Fruit fly (Drosophila melanogaster) whole organism, embryonic: ENCODE data around the gene CG5068.

Experiments
- Ada2b ChIP-seq: fragments of 200-800 bp; sonication (Bioruptor generic); IDR thresholded peaks from 2 replicates; pipeline ENCODE4 v1.3.6; 2022; ENCODE audit warnings: missing biosample characterization, missing genetic modification characterization
- Atf6 ChIP-seq: fragments of 200-800 bp; sonication (Bioruptor generic); IDR thresholded peaks from 2 replicates; pipeline ENCODE4 v1.3.6; 2022; ENCODE audit warnings: missing biosample characterization, missing genetic modification characterization
- Bdp1 ChIP-seq: fragments of 200-800 bp; sonication (Bioruptor generic); optimal IDR thresholded peaks from 3 replicates; lab custom pipeline; 2016; ENCODE audit warnings: missing biosample characterization, missing genetic modification characterization
- CG10366 ChIP-seq: fragments of 200-800 bp; sonication (Bioruptor generic); IDR thresholded peaks from 2 replicates; pipeline ENCODE4 v1.3.6; 2022; ENCODE audit warnings: missing biosample characterization, missing genetic modification characterization
- CG10543 ChIP-seq: fragments of 200-800 bp; sonication (Bioruptor generic); optimal IDR thresholded peaks from 3 replicates; lab custom pipeline; 2017; ENCODE audit warnings: missing biosample characterization, mild to moderate bottlenecking, missing genetic modification characterization, moderate library complexity
- CG11093 ChIP-seq: fragments of 200-800 bp; sonication (Bioruptor generic); IDR thresholded peaks from 3 replicates; pipeline ENCODE4 v1.3.6; 2022; ENCODE audit warnings: missing biosample characterization, missing genetic modification characterization
- CG12236 ChIP-seq: fragments of 200-800 bp; sonication (Bioruptor generic); optimal IDR thresholded peaks from 2 replicates; lab custom pipeline; 2016; ENCODE audit warnings: missing biosample characterization, missing genetic modification characterization
- CG12942 ChIP-seq: fragments of 200-800 bp; sonication (Bioruptor generic); optimal IDR thresholded peaks from 3 replicates; lab custom pipeline; 2016; ENCODE audit warnings: missing biosample characterization, missing genetic modification characterization
- CG14965 ChIP-seq: fragments of 200-800 bp; sonication (Bioruptor generic); optimal IDR thresholded peaks from 2 replicates; lab custom pipeline; 2016; ENCODE audit warnings: missing biosample characterization, missing genetic modification characterization, borderline replicate concordance
- CG15011 ChIP-seq: fragments of 200-800 bp; sonication (Bioruptor generic); optimal IDR thresholded peaks from 3 replicates; lab custom pipeline; 2018; ENCODE audit warnings: missing biosample characterization, mild to moderate bottlenecking, missing genetic modification characterization
- CG15479 ChIP-seq: fragments of 200-800 bp; sonication (Bioruptor generic); optimal IDR thresholded peaks from 3 replicates; lab custom pipeline; 2019; ENCODE audit warnings: missing biosample characterization, mild to moderate bottlenecking, missing genetic modification characterization, moderate library complexity
- CG16815 ChIP-seq: fragments of 200-800 bp; sonication (Bioruptor generic); optimal IDR thresholded peaks from 3 replicates; lab custom pipeline; 2017; ENCODE audit warnings: missing biosample characterization, mild to moderate bottlenecking, missing genetic modification characterization
- CG17359 ChIP-seq: fragments of 200-800 bp; sonication (Bioruptor generic); optimal IDR thresholded peaks from 3 replicates; lab custom pipeline; 2018; ENCODE audit warnings: missing biosample characterization, mild to moderate bottlenecking, missing genetic modification characterization, moderate library complexity
- CG17385 ChIP-seq: fragments of 200-800 bp; sonication (Bioruptor generic); optimal IDR thresholded peaks from 3 replicates; lab custom pipeline; 2018; ENCODE audit warnings: missing biosample characterization, mild to moderate bottlenecking, missing genetic modification characterization
- CG17829 ChIP-seq: fragments of 200-800 bp; optimal IDR thresholded peaks from 2 replicates; lab custom pipeline; 2019; ENCODE audit warnings: missing biosample characterization, mild to moderate bottlenecking, missing genetic modification characterization, moderate library complexity
- CG18011 ChIP-seq: fragments of 200-800 bp; sonication (Bioruptor generic); optimal IDR thresholded peaks from 2 replicates; lab custom pipeline; 2017; ENCODE audit warnings: missing biosample characterization, missing genetic modification characterization, mild to moderate bottlenecking, moderate library complexity, missing genotype
- CG18262 ChIP-seq: fragments of 200-800 bp; optimal IDR thresholded peaks from 3 replicates; lab custom pipeline; 2019; ENCODE audit warnings: missing biosample characterization, mild to moderate bottlenecking, missing genetic modification characterization, moderate library complexity
- CG18599 ChIP-seq: fragments of 200-800 bp; sonication (Bioruptor generic); optimal IDR thresholded peaks from 3 replicates; lab custom pipeline; 2017; ENCODE audit warnings: missing biosample characterization, missing genetic modification characterization, mild to moderate bottlenecking, moderate library complexity, missing genetic modification reagents
- CG2116 ChIP-seq: fragments of 200-800 bp; sonication (Bioruptor generic); optimal IDR thresholded peaks from 3 replicates; lab custom pipeline; 2018; ENCODE audit warnings: missing biosample characterization, mild to moderate bottlenecking, missing genetic modification characterization
- CG2202 ChIP-seq: fragments of 200-800 bp; sonication (Bioruptor generic); optimal IDR thresholded peaks from 2 replicates; lab custom pipeline; 2018; ENCODE audit warnings: missing biosample characterization, mild to moderate bottlenecking, missing genetic modification characterization
- CG2678 ChIP-seq: fragments of 200-800 bp; sonication (Bioruptor generic); optimal IDR thresholded peaks from 3 replicates; lab custom pipeline; 2019; ENCODE audit warnings: missing biosample characterization, mild to moderate bottlenecking, missing genetic modification characterization, moderate library complexity
- CG31441 ChIP-seq: fragments of 200-800 bp; sonication (Bioruptor generic); IDR thresholded peaks from 2 replicates; pipeline ENCODE4 v1.3.6; 2022; ENCODE audit warnings: missing biosample characterization, missing genetic modification characterization
- CG6175 ChIP-seq: fragments of 200-800 bp; sonication (Bioruptor generic); IDR thresholded peaks from 3 replicates; pipeline ENCODE4 v1.3.6; 2022; ENCODE audit warnings: missing biosample characterization, missing genetic modification characterization
- CG9215 ChIP-seq: fragments of 200-800 bp; sonication (Bioruptor generic); IDR thresholded peaks from 2 replicates; pipeline ENCODE4 v1.3.6; 2022; ENCODE audit warnings: missing biosample characterization, missing genetic modification characterization
- Fer3 ChIP-seq: fragments of 200-800 bp; sonication (Bioruptor generic); optimal IDR thresholded peaks from 2 replicates; lab custom pipeline; 2018; ENCODE audit warnings: missing biosample characterization, mild to moderate bottlenecking, missing genetic modification characterization, moderate library complexity
- HmgZ ChIP-seq: fragments of 200-800 bp; sonication (Bioruptor generic); optimal IDR thresholded peaks from 2 replicates; lab custom pipeline; 2018; ENCODE audit warnings: missing biosample characterization, mild to moderate bottlenecking, missing genetic modification characterization
- Hr78 ChIP-seq, 2 experiments: fragments of 200-800 bp in 1 of 2; fragments of >200 bp in 1 of 2; sonication (Bioruptor generic) in 1 of 2; optimal IDR thresholded peaks; 2 replicates each; lab custom pipeline; 2017 to 2019; ENCODE audit warnings: missing biosample characterization in 2 of 2, missing genetic modification characterization in 2 of 2, mild to moderate bottlenecking in 1 of 2, moderate library complexity in 1 of 2
- Jarid2 ChIP-seq: fragments of 200-800 bp; sonication (Bioruptor generic); optimal IDR thresholded peaks from 3 replicates; lab custom pipeline; 2017; ENCODE audit warnings: mild to moderate bottlenecking, missing biosample characterization, missing genetic modification reagents, missing genetic modification characterization
- Med ChIP-seq: fragments of 200-800 bp; sonication (Bioruptor generic); peaks from one replicate; lab custom pipeline; 2016; ENCODE audit warnings: missing biosample characterization, missing genetic modification characterization, mild to moderate bottlenecking, inconsistent platforms, moderate library complexity
- Nf-YB ChIP-seq: fragments of 200-800 bp; sonication (Bioruptor generic); optimal IDR thresholded peaks from 3 replicates; lab custom pipeline; 2019; ENCODE audit warnings: missing biosample characterization, mild to moderate bottlenecking, missing genetic modification characterization, moderate library complexity
- Ptx1 ChIP-seq: fragments of 200-800 bp; sonication (Bioruptor generic); IDR thresholded peaks from 2 replicates; pipeline ENCODE4 v1.3.6; 2022; ENCODE audit warnings: missing biosample characterization, missing genetic modification characterization
- ara ChIP-seq: fragments of 200-800 bp; sonication (Bioruptor generic); IDR thresholded peaks from 2 replicates; pipeline ENCODE4 v1.3.6; 2022; ENCODE audit warnings: missing biosample characterization, missing genetic modification characterization
- chm ChIP-seq: fragments of 200-800 bp; sonication (Bioruptor generic); IDR thresholded peaks from 2 replicates; pipeline ENCODE4 v1.3.6; 2022; ENCODE audit warnings: missing biosample characterization, missing genetic modification characterization
- corto ChIP-seq: fragments of 200-800 bp; sonication (Bioruptor generic); optimal IDR thresholded peaks from 2 replicates; lab custom pipeline; 2016; ENCODE audit warnings: missing biosample characterization, mild to moderate bottlenecking, missing genetic modification characterization, moderate library complexity
- esg ChIP-seq: fragments of 200-800 bp; sonication (Bioruptor generic); conservative IDR thresholded peaks from 2 replicates; pipeline ENCODE4 v1.3.6; 2022; ENCODE audit warnings: missing biosample characterization, missing genetic modification characterization
- gce ChIP-seq: fragments of 200-800 bp; sonication (Bioruptor generic); IDR thresholded peaks from 3 replicates; pipeline ENCODE4 v1.3.6; 2022; ENCODE audit warnings: missing biosample characterization, missing genetic modification characterization
- grn ChIP-seq: fragments of 200-800 bp; sonication (Bioruptor generic); optimal IDR thresholded peaks from 3 replicates; lab custom pipeline; 2017; ENCODE audit warnings: missing biosample characterization, missing genetic modification characterization
- hbn ChIP-seq: fragments of 200-800 bp; sonication (Bioruptor generic); IDR thresholded peaks from 2 replicates; pipeline ENCODE4 v1.3.6; 2022; ENCODE audit warnings: missing biosample characterization, missing genetic modification characterization; ENCODE audit not compliant: partially characterized antibody
- kah ChIP-seq: fragments of 200-800 bp; sonication (Bioruptor generic); optimal IDR thresholded peaks from 2 replicates; lab custom pipeline; 2018; ENCODE audit warnings: missing biosample characterization, mild to moderate bottlenecking, missing genetic modification characterization
- lola ChIP-seq, 3 experiments: fragments of >200 bp in 2 of 3; fragments of 200-800 bp in 1 of 3; sonication (Bioruptor generic) in 1 of 3; optimal IDR thresholded peaks; 2 replicates each; lab custom pipeline; 2017 to 2019; ENCODE audit warnings: missing biosample characterization in 3 of 3, missing genetic modification characterization in 3 of 3, mild to moderate bottlenecking in 1 of 3, moderate library complexity in 1 of 3
- luna ChIP-seq: fragments of 200-800 bp; sonication (Bioruptor generic); optimal IDR thresholded peaks from 2 replicates; lab custom pipeline; 2016; ENCODE audit warnings: missing biosample characterization, missing genetic modification characterization
- ro ChIP-seq: fragments of 200-800 bp; sonication (Bioruptor generic); IDR thresholded peaks from 2 replicates; pipeline ENCODE4 v1.3.6; 2022; ENCODE audit warnings: missing biosample characterization, missing genetic modification characterization
- sd ChIP-seq: fragments of 200-800 bp; sonication (Bioruptor generic); optimal IDR thresholded peaks from 3 replicates; lab custom pipeline; 2018; ENCODE audit warnings: missing biosample characterization, mild to moderate bottlenecking, missing genetic modification characterization, moderate library complexity
- sr ChIP-seq: fragments of 200-800 bp; sonication (Bioruptor generic); IDR thresholded peaks from 3 replicates; pipeline ENCODE4 v1.3.6; 2022; ENCODE audit warnings: missing biosample characterization, missing genetic modification characterization
- tap ChIP-seq: fragments of 200-800 bp; optimal IDR thresholded peaks from 3 replicates; lab custom pipeline; 2019; ENCODE audit warnings: missing biosample characterization, mild to moderate bottlenecking, missing genetic modification characterization, moderate library complexity
- zen ChIP-seq: fragments of 200-800 bp; sonication (Bioruptor generic); optimal IDR thresholded peaks from 3 replicates; lab custom pipeline; 2018; ENCODE audit warnings: missing biosample characterization, mild to moderate bottlenecking, missing genetic modification characterization, moderate library complexity
- zf30C ChIP-seq: fragments of 200-800 bp; sonication (Bioruptor generic); optimal IDR thresholded peaks from 3 replicates; lab custom pipeline; 2018; ENCODE audit warnings: missing biosample characterization, mild to moderate bottlenecking, missing genetic modification characterization
- zfh1 ChIP-seq: fragments of 200-800 bp; sonication (Bioruptor generic); IDR thresholded peaks from 3 replicates; pipeline ENCODE4 v1.3.6; 2022; ENCODE audit warnings: missing biosample characterization, missing genetic modification characterization
- zfh2 ChIP-seq: fragments of 200-800 bp; sonication (Bioruptor generic); optimal IDR thresholded peaks from 2 replicates; lab custom pipeline; 2016; ENCODE audit warnings: missing biosample characterization, missing genetic modification characterization

The CG5068 gene

dm6 chr3L:9033999-9034626 lies 47.6 kb downstream of the CG5068 start (continued):
- TF ChIP-seq kah (peak; percentile 37), CG6175 (no peak), luna (GFP tag; lab: Kevin White, UChicago) (no peak), hbn (no peak), ro (GFP tag; lab: Robert Waterston, UW) (peak; percentile 23; the same call in 1 of the 2 replicates), zf30C (GFP tag; lab: Kevin White, UChicago) (peak; percentile 37), CG2202 (tag; lab: Kevin White, UChicago) (peak; percentile 29), CG18599 (peak; percentile 67), CG11093 (GFP tag; lab: Robert Waterston, UW) (peak; percentile 68; the same call in 2 of the 3 replicates), CG2678 (tag; lab: Kevin White, UChicago) (peak; percentile 71), ara (GFP tag; lab: Robert Waterston, UW) (peak; percentile 90), CG31441 (GFP tag; lab: Robert Waterston, UW) (peak; percentile 57), Hr78 (GFP tag; optimal IDR thresholded peaks at IDR 0.05; lab: Kevin White, UChicago) (peak in 1 of 2 experiments; percentile 33), tap (tag; lab: Kevin White, UChicago) (peak; percentile 74), esg (GFP tag; lab: Robert Waterston, UW) (peak; percentile 57), CG17359 (tag; lab: Kevin White, UChicago) (peak; percentile 84), corto (GFP tag; lab: Kevin White, UChicago) (peak; percentile 28), CG18011 (GFP tag; lab: Kevin White, UChicago) (no peak), CG15011 (GFP tag; lab: Kevin White, UChicago) (peak; percentile 30), lola (GFP tag; optimal IDR thresholded peaks at IDR 0.05; lab: Kevin White, UChicago) (peak in 1 of 3 experiments; percentile 72), Ada2b (GFP tag; lab: Robert Waterston, UW) (peak; percentile 57; the same call in 1 of the 2 replicates), CG12942 (GFP tag; lab: Kevin White, UChicago) (no peak), Med (peak; percentile 85), Ptx1 (GFP tag; lab: Robert Waterston, UW) (peak; percentile 70), CG18262 (peak; percentile 82), CG17385 (peak; percentile 17)
- TF ChIP-seq, all 482 proteins: peak for 229

- TF ChIP-seq CG10366 (GFP tag; lab: Robert Waterston, UW) (no peak), CG2116 (GFP tag; lab: Kevin White, UChicago) (no peak), Fer3 (no peak), sr (GFP tag; lab: Robert Waterston, UW) (no peak), Nf-YB (GFP tag; lab: Kevin White, UChicago) (no peak), grn (peak; percentile 59), sd (tag; lab: Kevin White, UChicago) (no peak), Bdp1 (GFP tag; lab: Kevin White, UChicago) (no peak), CG14965 (no peak), CG17385 (no peak), zfh2 (GFP tag; lab: Kevin White, UChicago) (no peak), gce (GFP tag; lab: Robert Waterston, UW) (no peak), lola (GFP tag; optimal IDR thresholded peaks at IDR 0.05; lab: Kevin White, UChicago) (no peak), CG15479 (GFP tag; lab: Kevin White, UChicago) (peak; percentile 83), HmgZ (tag; lab: Kevin White, UChicago) (no peak), zen (tag; lab: Kevin White, UChicago) (peak; percentile 78), CG10543 (GFP tag; lab: Kevin White, UChicago) (no peak), CG12236 (GFP tag; lab: Kevin White, UChicago) (no peak), Atf6 (GFP tag; lab: Robert Waterston, UW) (no peak), Jarid2 (GFP tag; lab: Kevin White, UChicago) (no peak), CG16815 (GFP tag; lab: Kevin White, UChicago) (no peak), chm (no peak), zfh1 (GFP tag; lab: Robert Waterston, UW) (no peak), CG9215 (GFP tag; lab: Robert Waterston, UW) (no peak), CG17829 (no peak)
Observed at dm6 chr3L:9037608-9038007, 51.1 kb downstream of the CG5068 start.
